Fruit fly (Drosophila melanogaster): ENCODE measurements around the gene Elo68beta.

The Elo68beta gene

DNA sequence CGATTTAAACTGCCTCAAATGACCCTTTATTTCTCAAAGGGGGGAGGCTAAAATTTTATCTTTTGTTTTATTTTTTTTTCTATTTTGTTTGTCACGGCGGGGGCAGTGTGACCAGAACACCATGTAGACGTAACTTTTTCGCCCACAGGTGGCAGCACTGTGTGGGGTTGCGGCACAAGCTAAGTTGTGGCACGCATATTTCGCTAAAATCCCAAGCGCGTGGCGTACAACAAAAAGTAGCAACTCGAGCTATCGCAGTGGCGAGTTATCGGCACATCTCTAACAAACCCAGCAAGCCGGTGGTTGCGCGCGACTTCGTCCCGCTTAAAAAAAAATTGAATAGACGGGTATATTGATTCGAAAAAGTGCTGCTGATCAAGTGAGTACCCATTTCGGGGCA lies 21.6 kb upstream of the Elo68beta start, which contains the start of the genes Ufd1 and NaPi-III (continued):
- TF ChIP-seq CG33213 (GFP tag; optimal IDR thresholded peaks at IDR 0.05) (peak; percentile 84), E2f1 (GFP tag; IDR thresholded peaks at IDR 0.05) (peak; percentile 51; the same call in 1 of the 2 replicates), ara (GFP tag; IDR thresholded peaks at IDR 0.05) (no peak), CG3726 (GFP tag; IDR thresholded peaks at IDR 0.05) (no peak), Dek (tag; optimal IDR thresholded peaks at IDR 0.05) (peak; percentile 67), jing (GFP tag; optimal IDR thresholded peaks at IDR 0.05) (no peak), pb (GFP tag; optimal IDR thresholded peaks at IDR 0.05) (peak; percentile 10), chinmo (GFP tag; IDR thresholded peaks at IDR 0.05; ENCODE audit: partially characterized antibody) (peak; percentile 73; the same call in 1 of the 4 replicates), Oaz (GFP tag; IDR thresholded peaks at IDR 0.05) (no peak), CG32532 (GFP tag; IDR thresholded peaks at IDR 0.05) (peak; percentile 75), CG6791 (GFP tag; IDR thresholded peaks at IDR 0.05; ENCODE audit: partially characterized antibody) (peak; percentile 90), CG30403 (GFP tag; optimal IDR thresholded peaks at IDR 0.05) (no peak), CG14014 (GFP tag; IDR thresholded peaks at IDR 0.05) (0 out of 2 replicates have a peak, but pooled peaks have one; percentile 21), Hsf (GFP tag; optimal IDR thresholded peaks at IDR 0.05) (peak; percentile 34), Vsx1 (GFP tag; optimal IDR thresholded peaks at IDR 0.05) (no peak), CG16815 (GFP tag; optimal IDR thresholded peaks at IDR 0.05) (no peak), kay (GFP tag; optimal IDR thresholded peaks at IDR 0.05) (peak; percentile 15), slou (GFP tag; optimal IDR thresholded peaks at IDR 0.05) (no peak), Optix (GFP tag; IDR thresholded peaks at IDR 0.05) (no peak), CG17802 (tag; optimal IDR thresholded peaks at IDR 0.05) (no peak), CG17568 (GFP tag; optimal IDR thresholded peaks at IDR 0.05) (no peak), CG8359 (GFP tag; optimal IDR thresholded peaks at IDR 0.05; ENCODE audit: borderline replicate concordance) (no peak), bab2 (GFP tag; optimal IDR thresholded peaks at IDR 0.05) (peak; percentile 14), her (GFP tag; optimal IDR thresholded peaks at IDR 0.05) (peak; percentile 54), chm (GFP tag; IDR thresholded peaks at IDR 0.05) (peak; percentile 54; the same call in 1 of the 2 replicates), gro (GFP tag; optimal IDR thresholded peaks at IDR 0.05) (peak; percentile 71), dpn (GFP tag; optimal IDR thresholded peaks at IDR 0.05) (peak; percentile 46 to 62), crp (GFP tag; optimal IDR thresholded peaks at IDR 0.05) (peak in 1 of 2 experiments; percentile 69), pum (GFP tag; optimal IDR thresholded peaks at IDR 0.05) (peak; percentile 29), CG13894 (tag; optimal IDR thresholded peaks at IDR 0.05) (peak; percentile 80), Bgb (GFP tag; IDR thresholded peaks at IDR 0.05; ENCODE audit: partially characterized antibody) (peak; percentile 91), Ets65A (GFP tag) (peak; percentile 88), Xbp1 (GFP tag; optimal IDR thresholded peaks at IDR 0.05) (peak; percentile 40), croc (GFP tag; conservative IDR thresholded peaks at IDR 0.05) (no peak), CG9797 (GFP tag; optimal IDR thresholded peaks at IDR 0.05) (peak; percentile 94), CG12942 (GFP tag; optimal IDR thresholded peaks at IDR 0.05) (no peak), CG10543 (GFP tag; optimal IDR thresholded peaks at IDR 0.05) (no peak), shn (GFP tag; optimal IDR thresholded peaks at IDR 0.05) (peak; percentile 30), CG11085 (GFP tag; IDR thresholded peaks at IDR 0.05) (no peak), wor (GFP tag; IDR thresholded peaks at IDR 0.05) (no peak), Stat92E (GFP tag; optimal IDR thresholded peaks at IDR 0.05) (peak in 1 of 3 experiments; percentile 80), CG10654 (GFP tag; optimal IDR thresholded peaks at IDR 0.05) (no peak), sob (GFP tag; IDR thresholded peaks at IDR 0.05) (peak; percentile 68), CG3838 (GFP tag; optimal IDR thresholded peaks at IDR 0.05) (no peak), CG5245 (GFP tag; optimal IDR thresholded peaks at IDR 0.05) (peak; percentile 17), hth (optimal IDR thresholded peaks at IDR 0.05) (no peak), hkb (optimal IDR thresholded peaks at IDR 0.05) (peak; percentile 35), hkb (GFP tag; IDR thresholded peaks at IDR 0.05) (no peak), CG3407 (GFP tag; optimal IDR thresholded peaks at IDR 0.05) (no peak), CG8944 (GFP tag; optimal IDR thresholded peaks at IDR 0.05) (peak; percentile 36), Poxn (GFP tag; IDR thresholded peaks at IDR 0.05) (no peak), CG11696 (GFP tag; IDR thresholded peaks at IDR 0.05) (no peak)
